Worm (Caenorhabditis elegans): ENCODE data around the gene Y67D8C.2.

- no peak for TF ChIP-seq hlh-13 (GFP tag; optimal IDR thresholded peaks at IDR 0.05)
- TF ChIP-seq ref-2 (tag; optimal IDR thresholded peaks at IDR 0.05): no peak
- no peak for TF ChIP-seq ceh-2 (tag; optimal IDR thresholded peaks at IDR 0.05)
- TF ChIP-seq hlh-30 (tag; optimal IDR thresholded peaks at IDR 0.05; ENCODE audit: insufficient read depth): no peak
- no peak for TF ChIP-seq pha-4 (tag; optimal IDR thresholded peaks at IDR 0.05)
- no peak for TF ChIP-seq ztf-16 (tag; optimal IDR thresholded peaks at IDR 0.05)
- TF ChIP-seq elt-2 (tag; optimal IDR thresholded peaks at IDR 0.05): no peak
- no peak for TF ChIP-seq ama-1 (optimal IDR thresholded peaks at IDR 0.05)
- no peak for TF ChIP-seq sdc-2 (tag; optimal IDR thresholded peaks at IDR 0.05)
- no peak for TF ChIP-seq madf-2 (tag; optimal IDR thresholded peaks at IDR 0.05)
- no peak for TF ChIP-seq fkh-10 (GFP tag; optimal IDR thresholded peaks at IDR 0.05)
- no peak for TF ChIP-seq ceh-9 (tag; optimal IDR thresholded peaks at IDR 0.05)
- TF ChIP-seq hlh-8 (tag; optimal IDR thresholded peaks at IDR 0.05): no peak
Observed at ce11 chrIV:3038740-3039139, 33.4 kb upstream of the Y67D8C.2 start.
